Fruit fly (Drosophila melanogaster) whole organism, embryonic: ENCODE measurements around the gene CG31855.
A peak's percentile ranks its signal among the peaks of the same experiment; 100 is the strongest.

Source experiments
- Atf-2 ChIP-seq: fragments of 200-800 bp; sonication (Bioruptor generic); optimal IDR thresholded peaks from 2 replicates; lab custom pipeline; 2016; ENCODE audit warnings: missing biosample characterization, missing genetic modification characterization
- CG10147 ChIP-seq: fragments of 200-800 bp; sonication (Bioruptor generic); optimal IDR thresholded peaks from 2 replicates; lab custom pipeline; 2019; ENCODE audit warnings: missing biosample characterization, mild to moderate bottlenecking, missing genetic modification characterization, moderate library complexity
- CG10321 ChIP-seq: fragments of 200-800 bp; sonication (Bioruptor generic); IDR thresholded peaks from 2 replicates; pipeline ENCODE4 v1.3.6; 2022; ENCODE audit warnings: missing biosample characterization, missing genetic modification characterization
- CG12155 ChIP-seq: fragments of 200-800 bp; sonication (Bioruptor generic); optimal IDR thresholded peaks from 3 replicates; lab custom pipeline; 2016; ENCODE audit warnings: missing biosample characterization, missing genetic modification characterization
- CG12942 ChIP-seq: fragments of 200-800 bp; sonication (Bioruptor generic); optimal IDR thresholded peaks from 3 replicates; lab custom pipeline; 2016; ENCODE audit warnings: missing biosample characterization, missing genetic modification characterization
- CG14860 ChIP-seq: fragments of 200-800 bp; sonication (Bioruptor generic); IDR thresholded peaks from 3 replicates; pipeline ENCODE4 v1.3.6; 2022; ENCODE audit warnings: missing biosample characterization, missing genetic modification characterization; ENCODE audit not compliant: partially characterized antibody
- CG1832 ChIP-seq: fragments of 200-800 bp; sonication (Bioruptor generic); optimal IDR thresholded peaks from 2 replicates; lab custom pipeline; 2017; ENCODE audit warnings: missing biosample characterization, mild to moderate bottlenecking, missing genetic modification characterization, inconsistent platforms
- CG2116 ChIP-seq: fragments of 200-800 bp; sonication (Bioruptor generic); optimal IDR thresholded peaks from 3 replicates; lab custom pipeline; 2018; ENCODE audit warnings: missing biosample characterization, mild to moderate bottlenecking, missing genetic modification characterization
- CG32532 ChIP-seq: fragments of 200-800 bp; sonication (Bioruptor generic); IDR thresholded peaks from 2 replicates; pipeline ENCODE4 v1.3.6; 2022; ENCODE audit warnings: missing biosample characterization, missing genetic modification characterization
- CG34376 ChIP-seq: fragments of 200-800 bp; sonication (Bioruptor generic); optimal IDR thresholded peaks from 2 replicates; lab custom pipeline; 2018; ENCODE audit warnings: missing biosample characterization, mild to moderate bottlenecking, missing genetic modification characterization
- CG4424 ChIP-seq: fragments of 200-800 bp; sonication (Bioruptor generic); optimal IDR thresholded peaks from 3 replicates; lab custom pipeline; 2016; ENCODE audit warnings: missing biosample characterization, missing genetic modification characterization
- CG6813 ChIP-seq: fragments of 200-800 bp; sonication (Bioruptor generic); optimal IDR thresholded peaks from 2 replicates; lab custom pipeline; 2017; ENCODE audit warnings: missing biosample characterization, missing genetic modification characterization, mild to moderate bottlenecking, moderate library complexity, missing genetic modification reagents
- CG7372 ChIP-seq: fragments of 200-800 bp; sonication (Bioruptor generic); IDR thresholded peaks from 2 replicates; pipeline ENCODE4 v1.3.6; 2022; ENCODE audit warnings: missing biosample characterization, missing genetic modification characterization
- CG7556 ChIP-seq: fragments of 200-800 bp; sonication (Bioruptor generic); optimal IDR thresholded peaks from 2 replicates; lab custom pipeline; 2017; ENCODE audit warnings: missing biosample characterization, mild to moderate bottlenecking, missing genetic modification characterization
- CG8089 ChIP-seq: fragments of 200-800 bp; sonication (Bioruptor generic); optimal IDR thresholded peaks from 3 replicates; lab custom pipeline; 2016; ENCODE audit warnings: missing biosample characterization, missing genetic modification characterization
- CG8765 ChIP-seq: fragments of 200-800 bp; sonication (Bioruptor generic); IDR thresholded peaks from 2 replicates; pipeline ENCODE4 v1.3.6; 2022; ENCODE audit warnings: missing biosample characterization, missing genetic modification characterization
- CG9437 ChIP-seq: fragments of 200-800 bp; sonication (Bioruptor generic); optimal IDR thresholded peaks from 2 replicates; lab custom pipeline; 2018; ENCODE audit warnings: missing biosample characterization, mild to moderate bottlenecking, missing genetic modification characterization
- CG9932 ChIP-seq: fragments of 200-800 bp; sonication (Bioruptor generic); IDR thresholded peaks from 2 replicates; pipeline ENCODE4 v1.3.6; 2022; ENCODE audit warnings: missing biosample characterization, missing genetic modification characterization
- CkIIα-i1 ChIP-seq: fragments of 200-800 bp; sonication (Bioruptor generic); IDR thresholded peaks from 2 replicates; pipeline ENCODE4 v1.3.6; 2022; ENCODE audit warnings: missing biosample characterization, missing genetic modification characterization
- Elba2 ChIP-seq: fragments of 200-800 bp; sonication (Bioruptor generic); optimal IDR thresholded peaks from 3 replicates; lab custom pipeline; 2016; ENCODE audit warnings: missing biosample characterization, missing genetic modification characterization
- Hr78 ChIP-seq, 2 experiments: fragments of 200-800 bp in 1 of 2; fragments of >200 bp in 1 of 2; sonication (Bioruptor generic) in 1 of 2; optimal IDR thresholded peaks; 2 replicates each; lab custom pipeline; 2017 to 2019; ENCODE audit warnings: missing biosample characterization in 2 of 2, missing genetic modification characterization in 2 of 2, mild to moderate bottlenecking in 1 of 2, moderate library complexity in 1 of 2
- NfI ChIP-seq: fragments of 200-800 bp; sonication (Bioruptor generic); optimal IDR thresholded peaks from 3 replicates; lab custom pipeline; 2018; ENCODE audit warnings: missing biosample characterization, mild to moderate bottlenecking, missing genetic modification characterization, moderate library complexity
- Opbp ChIP-seq: fragments of 200-800 bp; sonication (Bioruptor generic); IDR thresholded peaks from 3 replicates; pipeline ENCODE4 v1.3.6; 2022; ENCODE audit warnings: missing biosample characterization, missing genetic modification characterization; ENCODE audit not compliant: partially characterized antibody
- Rx ChIP-seq: fragments of 200-800 bp; sonication (Bioruptor generic); IDR thresholded peaks from 2 replicates; pipeline ENCODE4 v1.3.6; 2022; ENCODE audit warnings: missing biosample characterization, missing genetic modification characterization
- Ssrp ChIP-seq: fragments of 200-800 bp; sonication (Bioruptor generic); optimal IDR thresholded peaks from 2 replicates; lab custom pipeline; 2018; ENCODE audit warnings: missing biosample characterization, mild to moderate bottlenecking, missing genetic modification characterization, moderate library complexity
- Taf1 ChIP-seq: fragments of 200-800 bp; sonication (Bioruptor generic); IDR thresholded peaks from 2 replicates; pipeline ENCODE4 v1.3.6; 2022; ENCODE audit warnings: missing biosample characterization, missing genetic modification characterization
- Tbp ChIP-seq: fragments of >200 bp; optimal IDR thresholded peaks from 2 replicates; lab custom pipeline; 2018; ENCODE audit warnings: missing biosample characterization, missing genetic modification characterization
- bbx ChIP-seq: fragments of 200-800 bp; sonication (Bioruptor generic); IDR thresholded peaks from 2 replicates; pipeline ENCODE4 v1.3.6; 2022; ENCODE audit warnings: missing biosample characterization, missing genetic modification characterization; ENCODE audit not compliant: partially characterized antibody
- cad ChIP-seq: fragments of >200 bp; optimal IDR thresholded peaks from 2 replicates; lab custom pipeline; 2017; ENCODE audit warnings: missing biosample characterization, missing genetic modification characterization
- cato ChIP-seq: fragments of 200-800 bp; sonication (Bioruptor generic); optimal IDR thresholded peaks from 2 replicates; lab custom pipeline; 2016; ENCODE audit warnings: missing biosample characterization, missing genetic modification characterization, borderline replicate concordance
- caup ChIP-seq: fragments of 200-800 bp; sonication (Bioruptor generic); optimal IDR thresholded peaks from 3 replicates; lab custom pipeline; 2017; ENCODE audit warnings: missing biosample characterization, mild to moderate bottlenecking, missing genetic modification characterization, moderate library complexity; ENCODE audit not compliant: severe bottlenecking
- disco-r ChIP-seq: fragments of 200-800 bp; sonication (Bioruptor generic); optimal IDR thresholded peaks from 2 replicates; lab custom pipeline; 2016; ENCODE audit warnings: missing biosample characterization, missing genetic modification characterization
- en ChIP-seq: fragments of 200-800 bp; sonication (Bioruptor generic); optimal IDR thresholded peaks from 2 replicates; lab custom pipeline; 2016; ENCODE audit warnings: missing biosample characterization, missing genetic modification characterization
- fd96Cb ChIP-seq: fragments of 200-800 bp; sonication (Bioruptor generic); optimal IDR thresholded peaks from 2 replicates; lab custom pipeline; 2018; ENCODE audit warnings: missing biosample characterization, mild to moderate bottlenecking, missing genetic modification characterization, moderate library complexity
- kah ChIP-seq: fragments of 200-800 bp; sonication (Bioruptor generic); optimal IDR thresholded peaks from 2 replicates; lab custom pipeline; 2018; ENCODE audit warnings: missing biosample characterization, mild to moderate bottlenecking, missing genetic modification characterization
- nerfin-1 ChIP-seq: fragments of 200-800 bp; sonication (Bioruptor generic); optimal IDR thresholded peaks from 3 replicates; lab custom pipeline; 2019; ENCODE audit warnings: missing biosample characterization, mild to moderate bottlenecking, missing genetic modification characterization, moderate library complexity
- phol ChIP-seq: fragments of 200-800 bp; sonication (Bioruptor generic); optimal IDR thresholded peaks from 3 replicates; lab custom pipeline; 2018; ENCODE audit warnings: missing biosample characterization, mild to moderate bottlenecking, missing genetic modification characterization, moderate library complexity
- psq ChIP-seq: fragments of 200-800 bp; sonication (Bioruptor generic); optimal IDR thresholded peaks from 2 replicates; lab custom pipeline; 2017; ENCODE audit warnings: missing biosample characterization, missing genetic modification characterization
- row ChIP-seq: fragments of 200-800 bp; sonication (Bioruptor generic); IDR thresholded peaks from 3 replicates; pipeline ENCODE4 v1.3.6; 2022; ENCODE audit warnings: missing biosample characterization, missing genetic modification characterization
- sc ChIP-seq, 3 experiments: fragments of >200 bp in 2 of 3; fragments of 200-800 bp in 1 of 3; sonication (Bioruptor generic) in 1 of 3; optimal IDR thresholded peaks; 2 replicates in 2 of 3; 3 replicates in 1 of 3; lab custom pipeline; 2017; ENCODE audit warnings: mild to moderate bottlenecking in 1 of 3, missing biosample characterization in 1 of 3, missing genetic modification characterization in 1 of 3, missing genetic modification reagents in 1 of 3
- sens ChIP-seq: fragments of 200-800 bp; sonication (Bioruptor generic); peaks from one replicate; lab custom pipeline; 2016; ENCODE audit warnings: missing biosample characterization, missing genetic modification characterization
- tio ChIP-seq: fragments of 200-800 bp; sonication (Bioruptor generic); optimal IDR thresholded peaks from 2 replicates; lab custom pipeline; 2017; ENCODE audit warnings: missing biosample characterization, missing genetic modification characterization, inconsistent platforms
- tll ChIP-seq, 2 experiments: fragments of 200-800 bp in 1 of 2; fragments of >200 bp in 1 of 2; sonication (Bioruptor generic) in 1 of 2; optimal IDR thresholded peaks; 2 replicates each; lab custom pipeline; 2017 to 2019; ENCODE audit warnings: missing biosample characterization in 2 of 2, missing genetic modification characterization in 2 of 2, mild to moderate bottlenecking in 1 of 2, moderate library complexity in 1 of 2
- tna ChIP-seq: fragments of 200-800 bp; sonication (Bioruptor generic); IDR thresholded peaks from 2 replicates; pipeline ENCODE4 v1.3.6; 2022; ENCODE audit warnings: missing biosample characterization, missing genetic modification characterization; ENCODE audit not compliant: partially characterized antibody
- ttk ChIP-seq: fragments of 200-800 bp; sonication (Bioruptor generic); IDR thresholded peaks from 2 replicates; pipeline ENCODE4 v2.1.2; 2022; ENCODE audit warnings: missing biosample characterization, missing genetic modification characterization
- twi ChIP-seq: fragments of 200-800 bp; optimal IDR thresholded peaks from 2 replicates; lab custom pipeline; 2019; ENCODE audit warnings: missing biosample characterization, mild to moderate bottlenecking, missing genetic modification characterization, moderate library complexity
- unpg ChIP-seq: fragments of 200-800 bp; sonication (Bioruptor generic); optimal IDR thresholded peaks from 3 replicates; lab custom pipeline; 2018; ENCODE audit warnings: missing biosample characterization, mild to moderate bottlenecking, missing genetic modification characterization, moderate library complexity

The CG31855 gene

DNA sequence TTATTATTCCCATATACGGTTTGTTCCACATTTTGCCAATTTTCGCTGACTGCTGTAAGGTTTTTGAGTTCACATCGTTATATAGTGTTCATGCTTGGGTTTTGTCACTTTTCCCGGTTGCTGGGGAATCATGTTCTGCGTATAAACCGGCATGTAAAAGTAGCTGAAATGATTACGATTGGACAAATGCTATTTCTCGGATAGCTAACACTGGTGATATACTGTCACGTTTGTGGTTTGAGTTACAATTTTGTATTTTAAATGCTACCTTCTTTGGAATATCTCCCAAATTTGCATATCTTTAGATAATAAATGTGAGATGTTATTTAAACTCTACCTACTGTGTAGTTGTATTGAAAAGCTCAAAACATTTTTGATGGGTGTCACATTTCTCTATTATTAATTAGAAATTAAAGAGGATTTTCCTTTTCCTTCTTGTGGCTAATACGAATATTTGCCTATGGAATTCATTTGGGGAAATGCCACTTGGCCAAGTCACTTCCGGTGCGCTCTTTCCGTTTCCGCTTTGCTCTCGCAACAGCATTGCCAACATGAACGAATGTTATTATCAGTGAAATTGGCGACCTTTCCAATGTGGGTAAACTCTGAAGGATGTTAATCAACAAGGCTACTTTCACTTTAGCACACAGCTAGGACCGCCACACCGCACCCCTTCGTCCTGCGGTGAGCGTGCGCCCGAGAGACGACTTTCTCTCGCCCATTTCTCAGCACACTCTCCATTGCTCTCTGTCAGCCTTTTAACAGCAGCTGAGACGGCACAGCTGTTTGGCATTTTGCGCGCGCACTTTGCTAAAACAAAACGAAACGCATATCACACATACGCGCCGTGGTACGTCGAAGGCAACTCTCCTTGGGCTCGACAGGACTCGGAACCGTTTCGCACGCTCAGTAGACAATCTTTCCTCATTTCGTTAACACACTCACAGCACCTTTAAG is 45.8 kb downstream of the CG31855 start, which contains the start of the genes CG16956, CG42784 and CG43850 (continued):
- peak; percentile 96 for TF ChIP-seq CG34376
- TF ChIP-seq tio (GFP tag; lab: Kevin White, UChicago): no peak
- no peak for TF ChIP-seq CG8765 (GFP tag; lab: Robert Waterston, UW)
- TF ChIP-seq sens (GFP tag; lab: Kevin White, UChicago): peak; percentile 82
- TF ChIP-seq CG9437 (GFP tag; lab: Kevin White, UChicago): peak; percentile 30
- peak; percentile 56 for TF ChIP-seq CG10147 (GFP tag; lab: Kevin White, UChicago)
- peak; percentile 48 for TF ChIP-seq CG7556 (GFP tag; lab: Kevin White, UChicago)
- no peak for TF ChIP-seq CG1832 (GFP tag; lab: Kevin White, UChicago)
- no peak for TF ChIP-seq tna (GFP tag; lab: Robert Waterston, UW)
- TF ChIP-seq CkIIα-i1 (GFP tag; lab: Robert Waterston, UW): no peak
- peak; percentile 40 for TF ChIP-seq CG2116
- peak; percentile 47; the same call in 1 of the 2 replicates for TF ChIP-seq CG32532 (GFP tag; lab: Robert Waterston, UW)
- no peak for TF ChIP-seq row (GFP tag; lab: Robert Waterston, UW)
- no peak for TF ChIP-seq Opbp (GFP tag; lab: Robert Waterston, UW)
- TF ChIP-seq CG12942 (GFP tag; lab: Kevin White, UChicago): no peak
- no peak for TF ChIP-seq cad (GFP tag; lab: Kevin White, UChicago)
- TF ChIP-seq Rx: no peak
- peak; percentile 5 for TF ChIP-seq disco-r
- TF ChIP-seq Ssrp (tag; lab: Kevin White, UChicago): no peak
- TF ChIP-seq Atf-2 (GFP tag; lab: Kevin White, UChicago): no peak
- no peak for TF ChIP-seq Elba2 (GFP tag; lab: Kevin White, UChicago)
- TF ChIP-seq bbx (GFP tag; lab: Robert Waterston, UW): no peak
- TF ChIP-seq CG9932 (GFP tag; lab: Robert Waterston, UW): no peak
- no peak for TF ChIP-seq CG14860
- no peak for TF ChIP-seq CG7372 (GFP tag; lab: Robert Waterston, UW)
- TF ChIP-seq twi (tag; lab: Kevin White, UChicago): no peak
- no peak for TF ChIP-seq nerfin-1
- no peak for TF ChIP-seq CG12155 (GFP tag; lab: Kevin White, UChicago)
- TF ChIP-seq CG4424 (GFP tag; lab: Kevin White, UChicago): no peak
- no peak for TF ChIP-seq en (GFP tag; lab: Kevin White, UChicago)
- TF ChIP-seq CG10321: no peak; the same call in 1 of the 2 replicates
- TF ChIP-seq CG6813: peak; percentile 85
- TF ChIP-seq Tbp: no peak
- TF ChIP-seq CG8089 (GFP tag; lab: Kevin White, UChicago): peak; percentile 13
- TF ChIP-seq Taf1 (GFP tag; lab: Robert Waterston, UW): no peak
- peak; percentile 89 for TF ChIP-seq caup (GFP tag; lab: Kevin White, UChicago)
- TF ChIP-seq phol: no peak
- peak; percentile 67 for TF ChIP-seq unpg (GFP tag; lab: Kevin White, UChicago)
- no peak for TF ChIP-seq sc (optimal IDR thresholded peaks at IDR 0.05; lab: Kevin White, UChicago)
- TF ChIP-seq sc (GFP tag; optimal IDR thresholded peaks at IDR 0.05; lab: Kevin White, UChicago): peak; percentile 7
- no peak for TF ChIP-seq fd96Cb (tag; lab: Kevin White, UChicago)
- TF ChIP-seq cato (GFP tag; lab: Kevin White, UChicago): no peak
- peak; percentile 80 for TF ChIP-seq NfI (GFP tag; lab: Kevin White, UChicago)
- peak; percentile 49 for TF ChIP-seq kah (GFP tag; lab: Kevin White, UChicago)
- no peak for TF ChIP-seq tll (GFP tag; optimal IDR thresholded peaks at IDR 0.05; lab: Kevin White, UChicago)
- TF ChIP-seq ttk (GFP tag; lab: Robert Waterston, UW): peak; percentile 41; the same call in 1 of the 2 replicates
- TF ChIP-seq psq (GFP tag; lab: Kevin White, UChicago): no peak
- TF ChIP-seq Hr78 (GFP tag; optimal IDR thresholded peaks at IDR 0.05; lab: Kevin White, UChicago): no peak
